Fruit fly (Drosophila melanogaster): ENCODE results near the gene S6k.

The S6k gene

DNA sequence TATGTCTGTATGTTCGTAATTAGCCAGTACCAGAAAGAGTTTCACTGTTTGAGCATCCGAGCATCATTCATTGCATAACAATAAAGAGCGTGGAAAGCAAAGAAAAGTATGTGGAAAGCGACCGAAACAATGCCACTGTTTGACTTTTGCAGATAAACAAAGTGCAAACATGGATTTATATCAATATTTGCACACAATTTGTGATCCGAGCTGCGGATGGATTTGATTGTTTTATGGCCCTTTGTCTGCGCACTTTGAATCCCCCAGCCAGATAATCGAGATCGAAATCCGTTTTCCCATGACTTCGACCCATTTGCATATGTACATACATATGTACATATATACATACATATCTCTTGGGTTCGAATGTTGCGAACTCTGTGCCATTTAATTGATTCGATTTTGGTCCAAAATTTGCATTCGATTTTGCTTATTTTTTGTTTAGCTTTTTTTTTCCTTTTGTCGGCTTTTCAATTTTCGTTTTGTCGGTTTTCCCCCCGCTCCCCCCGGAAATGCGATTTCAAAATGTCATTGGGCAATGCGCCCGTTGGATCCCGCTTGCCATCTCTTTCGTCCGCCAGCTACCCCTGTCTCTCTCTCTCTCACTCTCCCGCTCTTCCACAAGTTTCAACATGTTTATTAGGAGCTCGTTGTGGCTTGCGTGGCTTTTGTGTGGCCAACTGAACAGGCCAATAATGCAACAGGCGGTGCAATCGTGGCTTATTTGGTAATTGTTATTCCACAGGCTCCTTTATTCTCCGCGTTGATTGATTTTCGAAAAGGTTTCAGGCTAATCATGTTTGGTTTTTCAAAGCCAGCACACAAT is 25.3 kb downstream of the S6k start (continued):
- TF ChIP-seq HHEX (GFP tag; optimal IDR thresholded peaks at IDR 0.05) (no peak), sd (tag; optimal IDR thresholded peaks at IDR 0.05) (no peak), esg (GFP tag; conservative IDR thresholded peaks at IDR 0.05) (no peak), PHDP (tag; optimal IDR thresholded peaks at IDR 0.05) (peak; percentile 6), Sry-β (GFP tag; optimal IDR thresholded peaks at IDR 0.05) (peak; percentile 57), CG1602 (GFP tag; optimal IDR thresholded peaks at IDR 0.05) (no peak), cg (GFP tag; optimal IDR thresholded peaks at IDR 0.05) (no peak), CG32532 (GFP tag; IDR thresholded peaks at IDR 0.05) (no peak), zfh1 (GFP tag; IDR thresholded peaks at IDR 0.05) (peak; percentile 20; the same call in 1 of the 3 replicates), Ets65A (GFP tag) (peak; percentile 58), HLHmδ (GFP tag; optimal IDR thresholded peaks at IDR 0.05) (no peak), Lpt (GFP tag; optimal IDR thresholded peaks at IDR 0.05) (no peak), vvl (GFP tag; IDR thresholded peaks at IDR 0.05) (no peak), nau (GFP tag; optimal IDR thresholded peaks at IDR 0.05) (no peak), CG7271 (tag; optimal IDR thresholded peaks at IDR 0.05) (no peak), gro (GFP tag; optimal IDR thresholded peaks at IDR 0.05) (no peak), crp (GFP tag; optimal IDR thresholded peaks at IDR 0.05) (no peak), CG8765 (GFP tag; IDR thresholded peaks at IDR 0.05) (no peak), CG2875 (GFP tag; optimal IDR thresholded peaks at IDR 0.05) (peak; percentile 31), chif (GFP tag; optimal IDR thresholded peaks at IDR 0.05) (no peak), bsh (GFP tag; optimal IDR thresholded peaks at IDR 0.05) (no peak), Side (GFP tag; optimal IDR thresholded peaks at IDR 0.05) (no peak), dmrt99B (tag; optimal IDR thresholded peaks at IDR 0.05) (no peak), p53 (GFP tag; optimal IDR thresholded peaks at IDR 0.05) (peak; percentile 96), sob (GFP tag; IDR thresholded peaks at IDR 0.05) (no peak), Sox102F (GFP tag; optimal IDR thresholded peaks at IDR 0.05) (peak; percentile 37), CG18011 (GFP tag; optimal IDR thresholded peaks at IDR 0.05) (no peak), scrt (GFP tag; optimal IDR thresholded peaks at IDR 0.05) (no peak), gem (tag; optimal IDR thresholded peaks at IDR 0.05) (no peak), CG4404 (GFP tag; IDR thresholded peaks at IDR 0.05) (no peak), CG8089 (GFP tag; optimal IDR thresholded peaks at IDR 0.05) (no peak), CG10267 (tag; optimal IDR thresholded peaks at IDR 0.05) (no peak), ewg (GFP tag; optimal IDR thresholded peaks at IDR 0.05) (no peak), Atf-2 (GFP tag; optimal IDR thresholded peaks at IDR 0.05) (no peak), CG12299 (tag; optimal IDR thresholded peaks at IDR 0.05) (no peak), CG17612 (GFP tag; IDR thresholded peaks at IDR 0.05) (no peak), vfl (GFP tag; optimal IDR thresholded peaks at IDR 0.05) (no peak), Scr (GFP tag; IDR thresholded peaks at IDR 0.05; ENCODE audit: partially characterized antibody) (no peak), zfh2 (GFP tag; optimal IDR thresholded peaks at IDR 0.05) (no peak), CG10209 (GFP tag; optimal IDR thresholded peaks at IDR 0.05) (no peak), hbn (GFP tag; IDR thresholded peaks at IDR 0.05; ENCODE audit: partially characterized antibody) (no peak), knrl (GFP tag; IDR thresholded peaks at IDR 0.05; ENCODE audit: partially characterized antibody) (no peak), br (optimal IDR thresholded peaks at IDR 0.05) (no peak), CG11456 (GFP tag; IDR thresholded peaks at IDR 0.05) (no peak), ara (GFP tag; IDR thresholded peaks at IDR 0.05) (0 out of 2 replicates have a peak, but pooled peaks have one; percentile 11), org-1 (GFP tag; optimal IDR thresholded peaks at IDR 0.05) (peak; percentile 11), Spps (tag; optimal IDR thresholded peaks at IDR 0.05) (no peak), Sin3A (optimal IDR thresholded peaks at IDR 0.05) (no peak), Hey (tag; optimal IDR thresholded peaks at IDR 0.05) (no peak), CG30020 (tag; optimal IDR thresholded peaks at IDR 0.05) (no peak)

Measured in whole organism, embryonic.